Fruit fly (Drosophila melanogaster): ENCODE results near the gene sens-2.
A peak's percentile ranks its signal among the peaks of the same experiment; 100 is the strongest.

The sens-2 gene

dm6 chr2L:6850963-6851362 lies 29.2 kb downstream of the sens-2 start:
- no peak for TF ChIP-seq noc (tag; optimal IDR thresholded peaks at IDR 0.05)

dm6 chr2L:6851963-6852671 lies 30.4 kb downstream of the sens-2 start, which contains the start of gene Rca1:
Gene Rca1, plus strand, starts transcription at chr2L:6852315.
- TF ChIP-seq noc (tag; optimal IDR thresholded peaks at IDR 0.05): no peak

- no peak for TF ChIP-seq noc (tag; optimal IDR thresholded peaks at IDR 0.05)
Measured at dm6 chr2L:6853917-6854316, 32.2 kb downstream of the sens-2 start.

- peak; percentile 90 for TF ChIP-seq noc (tag; optimal IDR thresholded peaks at IDR 0.05)
Measured at dm6 chr2L:6868178-6868867, 46.6 kb downstream of the sens-2 start.

dm6 chr2L:6870289-6870688 lies 48.6 kb downstream of the sens-2 start, which contains the start of gene Nha1:
Gene Nha1, minus strand, starts transcription at chr2L:6870389.
- no peak for TF ChIP-seq noc (tag; optimal IDR thresholded peaks at IDR 0.05)

dm6 chr2L:6870777-6871176 lies 49.0 kb downstream of the sens-2 start:
- TF ChIP-seq noc (tag; optimal IDR thresholded peaks at IDR 0.05): peak; percentile 37

dm6 chr2L:6874006-6874405 lies 52.3 kb downstream of the sens-2 start:
- TF ChIP-seq noc (tag; optimal IDR thresholded peaks at IDR 0.05): no peak

- no peak for TF ChIP-seq noc (tag; optimal IDR thresholded peaks at IDR 0.05)
Measured at dm6 chr2L:6874526-6875198, 52.9 kb downstream of the sens-2 start, which contains the start of gene Nlg2. Gene Nlg2, plus strand, starts transcription at chr2L:6874900.

All from whole organism, larva.